Fruit fly (Drosophila melanogaster): ENCODE data around the gene CG9215.

CG9215 gene

DNA sequence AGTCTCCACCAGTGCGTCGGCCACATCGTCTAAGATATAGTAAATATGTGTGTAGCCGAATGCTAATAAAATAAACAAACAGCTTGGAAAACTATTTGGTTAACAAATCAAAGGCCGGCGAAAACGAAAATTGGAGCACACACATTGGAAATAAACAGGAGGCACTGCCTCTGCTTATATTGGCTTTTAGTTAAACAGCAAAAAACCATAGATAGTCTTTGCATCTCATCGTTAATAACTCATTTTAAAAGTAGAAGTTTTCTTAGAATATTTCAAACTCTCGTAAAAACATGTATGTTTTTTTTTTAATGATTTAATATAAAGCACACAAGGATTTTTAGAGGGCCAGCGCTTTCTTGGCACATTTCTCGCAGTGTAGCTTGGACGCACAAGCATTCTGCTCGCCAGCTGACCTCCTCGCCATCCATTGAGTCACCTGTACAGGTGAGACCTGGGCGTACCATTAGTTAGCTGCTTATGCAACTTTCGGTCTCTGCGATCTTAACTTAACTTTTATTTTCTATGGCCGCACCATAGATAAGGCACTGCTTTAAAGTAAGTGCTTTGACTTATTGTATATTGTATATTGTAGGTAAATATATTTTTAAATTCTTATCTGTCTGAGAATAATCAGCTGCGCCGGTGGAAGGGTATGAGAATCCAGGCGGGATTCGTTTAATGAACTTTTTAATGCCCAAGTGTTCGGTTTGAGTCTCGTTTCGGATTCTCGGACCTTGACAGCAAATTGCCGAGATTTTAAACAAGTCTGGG, 9.2 kb upstream of the CG9215 start (continued):
- TF ChIP-seq Trl (optimal IDR thresholded peaks at IDR 0.05) (no peak), Trl (GFP tag; optimal IDR thresholded peaks at IDR 0.05) (no peak), CG10565 (GFP tag; optimal IDR thresholded peaks at IDR 0.05) (no peak), CG18262 (tag; optimal IDR thresholded peaks at IDR 0.05) (peak; percentile 16), Dll (GFP tag; IDR thresholded peaks at IDR 0.05; ENCODE audit: partially characterized antibody) (no peak), CG8478 (optimal IDR thresholded peaks at IDR 0.05) (no peak), BEAF-32 (GFP tag; optimal IDR thresholded peaks at IDR 0.05) (no peak), CG17802 (tag; optimal IDR thresholded peaks at IDR 0.05) (no peak), Spps (tag; optimal IDR thresholded peaks at IDR 0.05) (no peak), Gsc (GFP tag; IDR thresholded peaks at IDR 0.05) (no peak), Pdp1 (GFP tag; optimal IDR thresholded peaks at IDR 0.05) (peak; percentile 42 to 78), CG10267 (tag; optimal IDR thresholded peaks at IDR 0.05) (no peak), toy (GFP tag; IDR thresholded peaks at IDR 0.05) (no peak), CG5953 (GFP tag; IDR thresholded peaks at IDR 0.05) (no peak), inv (GFP tag; IDR thresholded peaks at IDR 0.05; ENCODE audit: partially characterized antibody) (no peak), wek (GFP tag; optimal IDR thresholded peaks at IDR 0.05) (no peak), CG14710 (tag; optimal IDR thresholded peaks at IDR 0.05) (peak; percentile 33), CG10321 (GFP tag; IDR thresholded peaks at IDR 0.05) (no peak), tx (GFP tag; optimal IDR thresholded peaks at IDR 0.05) (peak; percentile 7), sd (tag; optimal IDR thresholded peaks at IDR 0.05) (no peak), CG10209 (GFP tag; optimal IDR thresholded peaks at IDR 0.05) (peak; percentile 29), tup (GFP tag; optimal IDR thresholded peaks at IDR 0.05) (no peak), insv (GFP tag; optimal IDR thresholded peaks at IDR 0.05) (no peak), stc (GFP tag; IDR thresholded peaks at IDR 0.05) (peak; percentile 38), ato (GFP tag; IDR thresholded peaks at IDR 0.05; ENCODE audit: partially characterized antibody) (no peak), Neu2 (GFP tag; optimal IDR thresholded peaks at IDR 0.05; ENCODE audit: borderline replicate concordance) (no peak), CG31365 (tag; optimal IDR thresholded peaks at IDR 0.05) (no peak), CG15269 (tag; optimal IDR thresholded peaks at IDR 0.05) (peak; percentile 54), sna (GFP tag; IDR thresholded peaks at IDR 0.05; ENCODE audit: partially characterized antibody) (no peak), CG11456 (GFP tag; IDR thresholded peaks at IDR 0.05) (peak; percentile 49; the same call in 1 of the 3 replicates), chinmo (GFP tag; IDR thresholded peaks at IDR 0.05; ENCODE audit: partially characterized antibody) (no peak), org-1 (GFP tag; optimal IDR thresholded peaks at IDR 0.05) (no peak), C15 (GFP tag; IDR thresholded peaks at IDR 0.05) (no peak), CG3163 (GFP tag; optimal IDR thresholded peaks at IDR 0.05) (no peak), Kr (GFP tag; optimal IDR thresholded peaks at IDR 0.05) (no peak), NFAT (GFP tag; IDR thresholded peaks at IDR 0.05) (no peak), CG18476 (GFP tag; optimal IDR thresholded peaks at IDR 0.05) (no peak), Usf (GFP tag; optimal IDR thresholded peaks at IDR 0.05) (no peak), fd102C (GFP tag; optimal IDR thresholded peaks at IDR 0.05) (no peak), CG11696 (GFP tag; IDR thresholded peaks at IDR 0.05) (no peak), BtbVII (GFP tag; optimal IDR thresholded peaks at IDR 0.05) (no peak), Sin3A (optimal IDR thresholded peaks at IDR 0.05) (no peak), ase (GFP tag; IDR thresholded peaks at IDR 0.05) (no peak), CG15011 (GFP tag; optimal IDR thresholded peaks at IDR 0.05) (no peak), gcm2 (GFP tag; optimal IDR thresholded peaks at IDR 0.05) (no peak), CG14667 (GFP tag; IDR thresholded peaks at IDR 0.05) (no peak), MTF-1 (GFP tag; optimal IDR thresholded peaks at IDR 0.05; ENCODE audit: borderline replicate concordance) (peak; percentile 17), E2f2 (GFP tag; IDR thresholded peaks at IDR 0.05) (peak; percentile 32; the same call in 1 of the 2 replicates), Ravus (GFP tag; IDR thresholded peaks at IDR 0.05) (no peak), sr (GFP tag; IDR thresholded peaks at IDR 0.05) (no peak)

Data from whole organism, embryonic.